Fruit fly (Drosophila melanogaster) whole organism: ENCODE measurements around the gene CG8563.

Experiments
- EcR ChIP-seq, 2 experiments: fragments of >200 bp; optimal IDR thresholded peaks; 2 replicates each; lab custom pipeline; 2017; ENCODE audit warnings: missing biosample characterization in 2 of 2, missing genetic modification characterization in 2 of 2, missing genetic modification reagents in 2 of 2
- pan ChIP-seq: fragments of >200 bp; optimal IDR thresholded peaks from 2 replicates; lab custom pipeline; 2017

DNA sequence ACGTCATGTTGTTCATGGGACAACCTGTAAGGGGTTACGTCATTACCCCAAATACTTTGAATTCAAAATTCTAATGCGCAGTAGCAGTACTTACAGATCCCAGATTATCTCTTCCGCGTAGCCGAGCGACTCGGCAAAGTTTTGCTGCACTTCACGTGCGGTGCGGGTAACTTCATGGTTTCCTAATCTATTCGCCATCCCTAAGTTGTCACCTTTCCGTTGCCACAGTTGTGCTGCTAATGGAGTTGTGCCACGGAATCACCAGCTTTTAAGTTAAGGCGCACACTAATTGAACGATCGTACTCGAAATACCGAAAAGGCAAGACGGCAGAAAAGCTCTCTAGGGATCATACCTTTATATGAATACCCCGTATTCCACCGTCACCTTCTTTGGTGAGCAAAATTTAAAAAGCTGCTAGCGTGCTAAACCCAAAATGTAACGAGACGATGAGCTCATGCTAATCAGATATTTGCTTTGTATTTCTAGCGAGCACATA, 30.7 kb upstream of the CG8563 start, which contains the start of gene pst:
- TF ChIP-seq pan (lab: Kevin White, UChicago) (no peak), EcR (GFP tag; optimal IDR thresholded peaks at IDR 0.05; lab: Kevin White, UChicago) (no peak)
